Worm (Caenorhabditis elegans): ENCODE results near the gene T06A1.5.

ce11 chrV:1907350-1907749 lies 19.7 kb upstream of the T06A1.5 start, which contains the start of gene Y32G9A.5:
- TF ChIP-seq med-1 (GFP tag; optimal IDR thresholded peaks at IDR 0.05; ENCODE audit: insufficient read depth), result no peak
- TF ChIP-seq flt-1 (GFP tag; IDR thresholded peaks at IDR 0.05), result no peak
- no peak for TF ChIP-seq T22C8.4 (GFP tag; IDR thresholded peaks at IDR 0.05)
- TF ChIP-seq ztf-29 (GFP tag; IDR thresholded peaks at IDR 0.05), result no peak
- TF ChIP-seq ztf-23 (GFP tag; IDR thresholded peaks at IDR 0.05), result no peak
- no peak for TF ChIP-seq klf-2 (GFP tag; conservative IDR thresholded peaks at IDR 0.05)
- no peak for TF ChIP-seq ref-1 (GFP tag; conservative IDR thresholded peaks at IDR 0.05)
- no peak for TF ChIP-seq cog-1 (tag; optimal IDR thresholded peaks at IDR 0.05)
- TF ChIP-seq tab-1 (GFP tag; IDR thresholded peaks at IDR 0.05), result no peak

Measured in whole organism, midembryonic.